Fruit fly (Drosophila melanogaster): Measurements from ENCODE around the gene mRpS21.

Gene mRpS21

DNA sequence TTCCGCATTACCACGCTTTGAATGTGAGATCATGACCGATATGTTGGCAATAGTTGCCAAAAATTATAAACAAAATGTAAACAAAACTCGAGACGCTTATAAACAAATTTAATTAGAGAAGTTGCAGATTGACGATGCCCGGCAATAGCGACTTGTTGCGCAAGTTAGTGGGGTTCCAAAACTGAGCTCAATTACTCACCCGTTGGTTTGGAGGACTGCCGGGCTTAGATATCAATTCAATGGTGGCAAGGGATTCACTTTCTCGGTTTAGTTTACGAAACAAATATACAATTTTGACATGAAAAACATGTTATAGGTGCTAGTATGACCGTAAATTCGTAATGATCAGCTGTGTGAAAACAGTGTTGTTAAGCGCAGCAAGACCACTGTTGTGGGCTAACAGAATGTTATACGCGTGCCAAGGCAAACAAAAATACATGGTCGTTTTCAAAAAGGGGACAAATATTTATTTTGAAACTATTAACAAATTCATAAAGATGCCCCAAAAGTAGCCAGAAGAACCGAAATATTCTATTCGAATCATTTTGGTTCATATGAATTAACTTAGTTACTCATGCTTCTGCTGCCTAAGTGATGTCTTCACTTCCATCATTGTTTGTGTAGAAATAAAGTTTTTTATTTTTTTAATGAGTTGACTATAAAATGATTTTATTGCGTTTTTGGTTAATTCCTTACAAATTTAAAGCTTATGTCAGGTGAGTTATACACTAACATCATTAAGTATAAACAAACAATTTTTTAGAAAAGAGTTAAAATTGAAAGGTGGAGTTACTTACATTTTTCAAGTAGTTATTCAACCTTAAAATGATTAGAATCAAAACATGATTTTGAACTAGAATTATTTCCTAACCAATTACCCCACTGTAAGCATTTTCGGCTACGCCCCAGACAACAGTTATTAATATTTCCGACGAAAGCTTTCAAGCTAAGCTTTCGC lies 14.8 kb downstream of the mRpS21 start, which contains the start of gene Elp6 (continued):
- TF ChIP-seq Ssrp (tag; optimal IDR thresholded peaks at IDR 0.05) (peak; percentile 46), Sin3A (optimal IDR thresholded peaks at IDR 0.05) (no peak), chif (GFP tag; optimal IDR thresholded peaks at IDR 0.05) (peak; percentile 35 to 46), CG13123 (GFP tag; optimal IDR thresholded peaks at IDR 0.05) (peak; percentile 33), Oli (tag; optimal IDR thresholded peaks at IDR 0.05) (peak; percentile 77), Gug (GFP tag; IDR thresholded peaks at IDR 0.05) (peak; percentile 53; the same call in 2 of the 4 replicates), row (GFP tag; IDR thresholded peaks at IDR 0.05) (peak; percentile 62), CG6683 (GFP tag; optimal IDR thresholded peaks at IDR 0.05) (peak; percentile 19), Six4 (GFP tag; optimal IDR thresholded peaks at IDR 0.05) (peak; percentile 47), CoRest (tag; optimal IDR thresholded peaks at IDR 0.05) (peak; percentile 80), Pdp1 (GFP tag; optimal IDR thresholded peaks at IDR 0.05) (peak; percentile 44 to 60), Sox102F (GFP tag; optimal IDR thresholded peaks at IDR 0.05) (peak; percentile 69), CG13424 (tag; optimal IDR thresholded peaks at IDR 0.05) (peak; percentile 67), NK7.1 (GFP tag; optimal IDR thresholded peaks at IDR 0.05) (peak; percentile 4), CG7839 (tag; optimal IDR thresholded peaks at IDR 0.05) (peak; percentile 73), z (GFP tag; IDR thresholded peaks at IDR 0.05) (no peak), CG13287 (GFP tag; IDR thresholded peaks at IDR 0.05; ENCODE audit: partially characterized antibody) (no peak; the same call in 1 of the 2 replicates), CG17328 (GFP tag; IDR thresholded peaks at IDR 0.05) (peak; percentile 60), Drgx (GFP tag; IDR thresholded peaks at IDR 0.05) (peak; percentile 63), CG11247 (GFP tag; IDR thresholded peaks at IDR 0.05) (peak; percentile 55), lmd (GFP tag; IDR thresholded peaks at IDR 0.05) (peak; percentile 62), gro (GFP tag; optimal IDR thresholded peaks at IDR 0.05) (peak; percentile 44), BtbVII (GFP tag; optimal IDR thresholded peaks at IDR 0.05) (peak; percentile 41), btn (GFP tag; optimal IDR thresholded peaks at IDR 0.05) (peak; percentile 16), CG31365 (tag; optimal IDR thresholded peaks at IDR 0.05) (no peak), nerfin-1 (tag; optimal IDR thresholded peaks at IDR 0.05) (no peak), pzg (GFP tag; optimal IDR thresholded peaks at IDR 0.05) (peak; percentile 46), pfk (GFP tag; optimal IDR thresholded peaks at IDR 0.05) (no peak), CG15269 (tag; optimal IDR thresholded peaks at IDR 0.05) (peak; percentile 74), HmgZ (tag; optimal IDR thresholded peaks at IDR 0.05) (no peak), CrebB (tag; optimal IDR thresholded peaks at IDR 0.05) (no peak), CG18011 (GFP tag; optimal IDR thresholded peaks at IDR 0.05) (peak; percentile 10), ci (GFP tag; IDR thresholded peaks at IDR 0.05) (peak; percentile 6; the same call in 1 of the 3 replicates), crol (GFP tag; IDR thresholded peaks at IDR 0.05) (no peak), CG6272 (GFP tag; IDR thresholded peaks at IDR 0.05) (peak; percentile 33), dan (GFP tag; IDR thresholded peaks at IDR 0.05) (no peak), H15 (GFP tag; IDR thresholded peaks at IDR 0.05) (peak; percentile 44; the same call in 1 of the 3 replicates), usp (GFP tag; optimal IDR thresholded peaks at IDR 0.05) (no peak), otp (GFP tag; IDR thresholded peaks at IDR 0.05) (no peak), CG2678 (tag; optimal IDR thresholded peaks at IDR 0.05) (peak; percentile 85), CG12104 (GFP tag; optimal IDR thresholded peaks at IDR 0.05) (peak; percentile 72), dysf (GFP tag; IDR thresholded peaks at IDR 0.05) (peak; percentile 76), CG6689 (GFP tag; IDR thresholded peaks at IDR 0.05) (no peak), Hr51 (GFP tag; optimal IDR thresholded peaks at IDR 0.05) (peak; percentile 50 to 73), aop (GFP tag; IDR thresholded peaks at IDR 0.05) (no peak), gt (GFP tag; IDR thresholded peaks at IDR 0.05) (no peak), CG15479 (GFP tag; optimal IDR thresholded peaks at IDR 0.05) (no peak), HLH3B (GFP tag; IDR thresholded peaks at IDR 0.05) (peak; percentile 66), CG32767 (GFP tag; IDR thresholded peaks at IDR 0.05) (peak; percentile 52; the same call in 1 of the 2 replicates)
